Fruit fly (Drosophila melanogaster): ENCODE data around the gene mud.
A peak's percentile ranks its signal among the peaks of the same experiment; 100 is the strongest.

The mud gene

DNA sequence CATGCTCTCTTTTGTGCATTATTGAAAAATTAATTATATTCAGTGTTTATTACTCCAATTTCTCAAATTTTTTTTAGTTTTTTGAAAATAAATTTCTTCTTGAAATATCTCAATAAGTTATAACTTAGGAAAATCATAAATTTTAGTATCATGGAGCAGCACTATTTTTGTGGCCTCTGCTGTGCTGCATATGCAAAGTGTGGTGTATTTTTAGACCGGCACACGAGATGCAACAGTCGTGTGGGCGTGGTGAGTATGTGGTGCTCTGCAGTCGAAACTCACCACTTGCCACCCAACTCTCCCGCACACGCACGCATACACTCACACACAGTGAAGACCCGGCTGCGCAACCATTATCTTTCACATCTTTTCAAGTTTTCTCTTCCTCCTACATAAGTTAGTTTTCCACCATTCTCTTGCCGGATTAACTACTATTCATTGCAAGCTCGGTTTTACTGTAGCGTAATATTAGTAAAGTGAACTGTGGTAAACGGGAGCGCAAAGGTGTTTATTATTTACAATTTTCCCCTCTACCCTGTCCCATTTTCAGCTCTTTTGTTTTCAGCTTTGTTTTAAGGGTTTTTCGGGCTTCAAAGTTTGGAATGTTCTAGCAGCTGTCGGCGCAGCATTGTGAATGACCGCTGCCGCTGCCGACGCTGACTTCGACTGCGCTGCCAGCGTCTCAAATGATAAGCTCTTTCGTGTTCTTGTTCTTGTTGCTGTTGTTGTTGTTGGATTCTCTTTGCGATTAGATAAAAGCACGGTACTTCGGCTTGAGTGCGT, 38.9 kb upstream of the mud start (continued):
- no peak for TF ChIP-seq rib (GFP tag; IDR thresholded peaks at IDR 0.05)
- TF ChIP-seq ftz-f1 (GFP tag; optimal IDR thresholded peaks at IDR 0.05): no peak
- TF ChIP-seq nerfin-2 (GFP tag; IDR thresholded peaks at IDR 0.05; ENCODE audit: partially characterized antibody): no peak
- no peak for TF ChIP-seq btn (GFP tag; optimal IDR thresholded peaks at IDR 0.05)
- TF ChIP-seq CG12071 (GFP tag; optimal IDR thresholded peaks at IDR 0.05): no peak
- peak; percentile 71 for TF ChIP-seq fd96Cb (tag; optimal IDR thresholded peaks at IDR 0.05)
- peak; percentile 83 for TF ChIP-seq CG4360 (GFP tag; IDR thresholded peaks at IDR 0.05)
- no peak for TF ChIP-seq pan (optimal IDR thresholded peaks at IDR 0.05)
- peak in 1 of 2 experiments; percentile 58 for TF ChIP-seq pan (GFP tag; optimal IDR thresholded peaks at IDR 0.05 in 1 of 2, IDR thresholded peaks at IDR 0.05 in 1 of 2)
- no peak for TF ChIP-seq fd102C (GFP tag; optimal IDR thresholded peaks at IDR 0.05)
- TF ChIP-seq dimm (GFP tag; IDR thresholded peaks at IDR 0.05): no peak
- peak; percentile 48 for TF ChIP-seq HHEX (GFP tag; optimal IDR thresholded peaks at IDR 0.05)
- TF ChIP-seq hth (optimal IDR thresholded peaks at IDR 0.05): no peak
- peak; percentile 19 for TF ChIP-seq CG2875 (GFP tag; optimal IDR thresholded peaks at IDR 0.05)
- no peak for TF ChIP-seq CG2199 (GFP tag; IDR thresholded peaks at IDR 0.05)
- no peak for TF ChIP-seq CG4404 (GFP tag; IDR thresholded peaks at IDR 0.05)
- no peak for TF ChIP-seq gt (GFP tag; IDR thresholded peaks at IDR 0.05)
- TF ChIP-seq danr (GFP tag; IDR thresholded peaks at IDR 0.05): no peak
- peak; percentile 17; the same call in 1 of the 3 replicates for TF ChIP-seq row (GFP tag; IDR thresholded peaks at IDR 0.05)
- TF ChIP-seq HLHmδ (GFP tag; optimal IDR thresholded peaks at IDR 0.05): peak; percentile 59
- no peak for TF ChIP-seq zf30C (GFP tag; optimal IDR thresholded peaks at IDR 0.05)
- no peak for TF ChIP-seq CG1832 (GFP tag; optimal IDR thresholded peaks at IDR 0.05)
- TF ChIP-seq CG3995 (GFP tag; optimal IDR thresholded peaks at IDR 0.05): no peak
- peak; percentile 4 for TF ChIP-seq pho (GFP tag; optimal IDR thresholded peaks at IDR 0.05)
- TF ChIP-seq ap (GFP tag; IDR thresholded peaks at IDR 0.05): peak; percentile 58; the same call in 1 of the 2 replicates
- no peak for TF ChIP-seq CG6791 (GFP tag; IDR thresholded peaks at IDR 0.05; ENCODE audit: partially characterized antibody)
- TF ChIP-seq sima (GFP tag; optimal IDR thresholded peaks at IDR 0.05): no peak
- TF ChIP-seq Ptx1 (GFP tag; IDR thresholded peaks at IDR 0.05): peak; percentile 62
- peak; percentile 77 for TF ChIP-seq CG6813 (GFP tag; optimal IDR thresholded peaks at IDR 0.05)
- no peak for TF ChIP-seq corto (GFP tag; optimal IDR thresholded peaks at IDR 0.05)
- TF ChIP-seq sr (GFP tag; IDR thresholded peaks at IDR 0.05): no peak
- TF ChIP-seq CG18011 (GFP tag; optimal IDR thresholded peaks at IDR 0.05): no peak
- peak; percentile 55 for TF ChIP-seq CG6689 (GFP tag; IDR thresholded peaks at IDR 0.05)
- no peak for TF ChIP-seq ato (GFP tag; IDR thresholded peaks at IDR 0.05; ENCODE audit: partially characterized antibody)
- TF ChIP-seq kah (GFP tag; optimal IDR thresholded peaks at IDR 0.05): peak; percentile 49
- TF ChIP-seq Sry-δ (GFP tag; optimal IDR thresholded peaks at IDR 0.05): peak; percentile 2
- TF ChIP-seq tin (GFP tag; optimal IDR thresholded peaks at IDR 0.05): peak; percentile 70
- no peak for TF ChIP-seq CG10431 (GFP tag; optimal IDR thresholded peaks at IDR 0.05)
- peak; percentile 50 for TF ChIP-seq bcd (GFP tag; optimal IDR thresholded peaks at IDR 0.05)
- TF ChIP-seq emc (GFP tag; optimal IDR thresholded peaks at IDR 0.05): no peak
- no peak for TF ChIP-seq Scr (GFP tag; IDR thresholded peaks at IDR 0.05; ENCODE audit: partially characterized antibody)
- TF ChIP-seq Ravus (GFP tag; IDR thresholded peaks at IDR 0.05): no peak
- TF ChIP-seq repo (GFP tag; optimal IDR thresholded peaks at IDR 0.05): no peak
- no peak for TF ChIP-seq D (optimal IDR thresholded peaks at IDR 0.05)
- peak; percentile 75 for TF ChIP-seq D (GFP tag; optimal IDR thresholded peaks at IDR 0.05)
- peak; percentile 54 for TF ChIP-seq ranshi (GFP tag; IDR thresholded peaks at IDR 0.05)
- no peak for TF ChIP-seq Poxn (GFP tag; IDR thresholded peaks at IDR 0.05)
- TF ChIP-seq CG8478 (optimal IDR thresholded peaks at IDR 0.05): no peak
- peak; percentile 63 for TF ChIP-seq Spps (tag; optimal IDR thresholded peaks at IDR 0.05)
- TF ChIP-seq pros (GFP tag; optimal IDR thresholded peaks at IDR 0.05): peak; percentile 15
- no peak for TF ChIP-seq eyg (GFP tag; optimal IDR thresholded peaks at IDR 0.05)

Data from whole organism, embryonic.